Worm (Caenorhabditis elegans) whole organism, L4 larva: ENCODE results near the gene C44H9.6.
A peak's percentile ranks its signal among the peaks of the same experiment; 100 is the strongest.

Experiments used
- D1046.2 ChIP-seq: fragments of 200-800 bp; sonication (Bioruptor generic); IDR thresholded peaks from 2 replicates; pipeline ENCODE4 v1.3.6; 2022; ENCODE audit warnings: missing genetic modification characterization, missing compliant biosample characterization
- F26F4.8 ChIP-seq: fragments of 200-800 bp; sonication (Bioruptor generic); conservative IDR thresholded peaks from 2 replicates; pipeline ENCODE4 v1.3.6; 2022; ENCODE audit warnings: missing genetic modification characterization, missing compliant biosample characterization
- F49E8.2 ChIP-seq: sonication (generic microtip); optimal IDR thresholded peaks from 2 replicates; lab custom pipeline; 2016; ENCODE audit warnings: missing compliant biosample characterization, mild to moderate bottlenecking, missing genetic modification characterization, borderline replicate concordance
- Y105C5A.15 ChIP-seq: fragments of 200-800 bp; sonication (Bioruptor generic); IDR thresholded peaks from 2 replicates; pipeline ENCODE4 v1.3.6; 2022; ENCODE audit warnings: missing genetic modification characterization, missing compliant biosample characterization
- Y75B8A.6 ChIP-seq: fragments of 200-800 bp; sonication (Bioruptor generic); IDR thresholded peaks from 2 replicates; pipeline ENCODE4 v1.3.6; 2022; ENCODE audit warnings: missing genetic modification reagents, missing genetic modification characterization, missing compliant biosample characterization
- aha-1 ChIP-seq: fragments of 150-350 bp; peaks from one replicate; lab custom pipeline; 2014; ENCODE audit warnings: missing biosample characterization, missing genetic modification characterization
- ces-1 ChIP-seq: fragments of 150-350 bp; sonication (generic microtip); optimal IDR thresholded peaks from 4 replicates; lab custom pipeline; 2014; ENCODE audit warnings: missing biosample characterization, missing genetic modification reagents, missing genetic modification characterization
- daf-16 ChIP-seq, 3 experiments: sonication (generic microtip); optimal IDR thresholded peaks; 2 replicates each; lab custom pipeline; 2016 to 2017; ENCODE audit warnings: missing genetic modification characterization in 3 of 3, missing genetic modification reagents in 3 of 3, mild to moderate bottlenecking in 2 of 3, missing compliant biosample characterization in 2 of 3, missing biosample characterization in 1 of 3, moderate library complexity in 1 of 3
- daf-8 ChIP-seq: fragments of 200-800 bp; sonication (Bioruptor generic); IDR thresholded peaks from 2 replicates; pipeline ENCODE4 v1.3.6; 2022; ENCODE audit warnings: missing genetic modification characterization, missing compliant biosample characterization
- dmd-8 ChIP-seq: fragments of 200-800 bp; sonication (Bioruptor generic); IDR thresholded peaks from 2 replicates; pipeline ENCODE4 v1.3.6; 2022; ENCODE audit warnings: missing genetic modification characterization, missing compliant biosample characterization
- dpl-1 ChIP-seq: fragments of 150-350 bp; optimal IDR thresholded peaks from 2 replicates; lab custom pipeline; 2014; ENCODE audit warnings: missing biosample characterization, missing genetic modification reagents, missing genetic modification characterization
- dve-1 ChIP-seq: sonication (generic microtip); optimal IDR thresholded peaks from 2 replicates; lab custom pipeline; 2017; ENCODE audit warnings: antibody characterized with exemption, mild to moderate bottlenecking, missing genetic modification characterization, missing compliant biosample characterization; ENCODE audit not compliant: insufficient read depth
- fos-1 ChIP-seq: fragments of 150-350 bp; optimal IDR thresholded peaks from 2 replicates; lab custom pipeline; 2014; ENCODE audit warnings: missing biosample characterization, missing genetic modification characterization
- hif-1 ChIP-seq, 2 experiments: sonication (generic microtip); optimal IDR thresholded peaks; 2 replicates each; lab custom pipeline; 2016 to 2017; ENCODE audit warnings: missing compliant biosample characterization in 2 of 2, missing genetic modification characterization in 2 of 2, missing genetic modification reagents in 2 of 2, missing genotype in 2 of 2, mild to moderate bottlenecking in 1 of 2
- jun-1 ChIP-seq: fragments of 150-350 bp; optimal IDR thresholded peaks from 2 replicates; lab custom pipeline; 2014; ENCODE audit warnings: missing biosample characterization, missing genetic modification reagents, missing genetic modification characterization
- lin-1 ChIP-seq: fragments of 200-800 bp; sonication (Bioruptor generic); IDR thresholded peaks from 2 replicates; pipeline ENCODE4 v1.3.6; 2022; ENCODE audit warnings: missing genetic modification reagents, missing genetic modification characterization, missing compliant biosample characterization
- lin-13 ChIP-seq: fragments of 150-350 bp; optimal IDR thresholded peaks from 2 replicates; lab custom pipeline; 2014; ENCODE audit warnings: missing biosample characterization, missing genetic modification reagents, missing genetic modification characterization
- lin-39 ChIP-seq: fragments of 150-350 bp; optimal IDR thresholded peaks from 2 replicates; lab custom pipeline; 2014; ENCODE audit warnings: missing biosample characterization, missing genetic modification reagents, missing genetic modification characterization
- lir-3 ChIP-seq: sonication (generic microtip); optimal IDR thresholded peaks from 2 replicates; lab custom pipeline; 2016; ENCODE audit warnings: mild to moderate bottlenecking, missing genetic modification characterization, missing compliant biosample characterization
- madf-9 ChIP-seq: fragments of 200-800 bp; sonication (Bioruptor generic); conservative IDR thresholded peaks from 2 replicates; pipeline ENCODE4 v1.3.6; 2022; ENCODE audit warnings: missing genetic modification reagents, missing genetic modification characterization, missing compliant biosample characterization
- mdl-1 ChIP-seq, 2 experiments: fragments of 150-350 bp in 1 of 2; sonication (generic microtip) in 1 of 2; optimal IDR thresholded peaks; 2 replicates each; lab custom pipeline; 2014 to 2017; ENCODE audit warnings: missing biosample characterization in 2 of 2, missing genetic modification characterization in 2 of 2
- mep-1 ChIP-seq: fragments of 150-350 bp; sonication (generic microtip); optimal IDR thresholded peaks from 3 replicates; lab custom pipeline; 2014; ENCODE audit warnings: missing biosample characterization, missing genetic modification characterization
- nhr-11 ChIP-seq: fragments of 150-350 bp; optimal IDR thresholded peaks from 2 replicates; lab custom pipeline; 2014; ENCODE audit warnings: missing biosample characterization, missing genetic modification characterization
- nhr-28 ChIP-seq: fragments of 150-350 bp; optimal IDR thresholded peaks from 2 replicates; lab custom pipeline; 2014; ENCODE audit warnings: missing biosample characterization, missing genetic modification characterization
- nhr-77 ChIP-seq: fragments of 150-350 bp; optimal IDR thresholded peaks from 2 replicates; lab custom pipeline; 2014; ENCODE audit warnings: missing biosample characterization, missing genetic modification characterization
- php-3 ChIP-seq: fragments of 200-800 bp; sonication (Bioruptor generic); IDR thresholded peaks from 2 replicates; pipeline ENCODE4 v1.3.6; 2022; ENCODE audit warnings: missing genetic modification reagents, missing genetic modification characterization, missing compliant biosample characterization
- pqm-1 ChIP-seq: sonication (generic microtip); optimal IDR thresholded peaks from 2 replicates; lab custom pipeline; 2017; ENCODE audit warnings: missing biosample characterization, missing genetic modification characterization
- sdz-12 ChIP-seq: fragments of 200-800 bp; sonication (Bioruptor generic); optimal IDR thresholded peaks from 2 replicates; lab custom pipeline; 2018; ENCODE audit warnings: mild to moderate bottlenecking, missing genetic modification characterization, missing compliant biosample characterization
- spr-1 ChIP-seq: sonication (generic microtip); optimal IDR thresholded peaks from 2 replicates; lab custom pipeline; 2016; ENCODE audit warnings: mild to moderate bottlenecking, missing genetic modification characterization, missing compliant biosample characterization
- tag-97 ChIP-seq: fragments of 200-800 bp; sonication (Bioruptor generic); IDR thresholded peaks from 2 replicates; pipeline ENCODE4 v1.3.6; 2022; ENCODE audit warnings: missing genetic modification characterization, missing compliant biosample characterization
- unc-62 ChIP-seq, 3 experiments: fragments of 150-350 bp in 1 of 3; sonication (generic microtip); optimal IDR thresholded peaks in 2 of 3; peaks in 1 of 3; 1 replicate in 1 of 3; 2 replicates in 2 of 3; lab custom pipeline; 2014 to 2017; ENCODE audit warnings: missing biosample characterization in 3 of 3, missing genetic modification characterization in 3 of 3, missing genetic modification reagents in 3 of 3, missing genotype in 1 of 3
- vab-7 ChIP-seq: fragments of 200-800 bp; sonication (Bioruptor generic); IDR thresholded peaks from 2 replicates; pipeline ENCODE4 v1.3.6; 2022; ENCODE audit warnings: missing genetic modification reagents, missing genetic modification characterization, missing compliant biosample characterization
- zag-1 ChIP-seq: fragments of 150-350 bp; optimal IDR thresholded peaks from 2 replicates; lab custom pipeline; 2014; ENCODE audit warnings: missing biosample characterization, missing genetic modification characterization
- zfp-3 ChIP-seq: fragments of 200-800 bp; sonication (Bioruptor generic); conservative IDR thresholded peaks from 2 replicates; pipeline ENCODE4 v1.3.6; 2022; ENCODE audit warnings: missing genetic modification reagents, missing genetic modification characterization, missing compliant biosample characterization
- zip-2 ChIP-seq: fragments of 150-350 bp; optimal IDR thresholded peaks from 2 replicates; lab custom pipeline; 2014; ENCODE audit warnings: missing biosample characterization, missing genetic modification characterization
- ztf-11 ChIP-seq: fragments of 150-350 bp; optimal IDR thresholded peaks from 2 replicates; lab custom pipeline; 2014; ENCODE audit warnings: missing biosample characterization, missing genetic modification characterization

The C44H9.6 gene

DNA sequence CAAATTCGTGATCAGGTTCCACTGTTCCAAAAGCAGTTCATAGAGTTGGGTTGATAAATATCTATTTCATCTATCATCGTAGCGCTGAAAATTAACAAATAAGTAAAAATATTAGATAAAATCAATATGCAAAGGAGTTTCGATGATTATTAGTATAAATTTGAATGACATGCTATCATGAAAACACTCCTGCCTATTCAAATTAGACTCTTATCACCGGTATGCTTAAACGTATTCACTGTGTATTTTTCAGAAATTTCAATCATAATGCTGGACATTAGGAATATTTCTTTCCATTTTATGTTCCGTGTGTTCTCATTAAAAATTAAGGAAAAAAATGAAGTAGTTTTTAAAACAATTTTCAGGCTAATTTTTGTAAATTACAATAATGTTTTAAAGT, at the start of gene C44H9.6:
C44H9.6 (minus strand) TSS at position 101 of the 400 bp plus-strand sequence.
- TF ChIP-seq daf-16 (GFP tag; optimal IDR thresholded peaks at IDR 0.05; lab: Kevin White, UChicago) (no peak), daf-16 (tag; optimal IDR thresholded peaks at IDR 0.05; lab: Kevin White, UChicago) (peak; percentile 47), mdl-1 (tag; optimal IDR thresholded peaks at IDR 0.05; lab: Kevin White, UChicago) (no peak), hif-1 (tag; optimal IDR thresholded peaks at IDR 0.05; lab: Kevin White, UChicago) (no peak), zag-1 (tag; lab: Kevin White, UChicago) (no peak), dve-1 (peak; percentile 14)

DNA sequence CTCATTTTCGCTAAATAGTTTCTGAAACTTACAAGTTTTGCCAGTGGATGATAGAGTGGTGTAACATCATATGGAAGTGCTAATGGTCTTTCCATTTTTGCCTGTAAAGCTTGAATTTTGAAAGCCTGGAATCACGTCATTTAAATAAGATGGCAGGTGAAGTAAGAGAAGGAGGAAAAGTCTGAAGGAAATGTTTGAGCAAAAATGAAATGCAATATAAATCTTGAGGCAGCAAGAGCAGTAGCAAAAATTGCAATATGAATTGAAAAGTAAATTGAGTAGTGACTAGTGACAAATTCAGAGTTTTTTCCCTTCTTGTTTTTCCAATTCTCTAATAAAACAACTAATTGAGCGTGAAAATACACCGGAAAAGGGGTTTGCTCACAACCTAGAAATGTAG, 40.7 kb upstream of the C44H9.6 start, which contains the start of gene glb-24:
glb-24 (minus strand) TSS at position 101 of the 400 bp plus-strand sequence.
- TF ChIP-seq dmd-8 (GFP tag; lab: Robert Waterston, UW) (no peak), madf-9 (GFP tag; lab: Robert Waterston, UW) (no peak), php-3 (GFP tag; lab: Robert Waterston, UW) (no peak), nhr-28 (tag; lab: Kevin White, UChicago) (no peak), lir-3 (tag; lab: Kevin White, UChicago) (no peak), F26F4.8 (GFP tag; lab: Robert Waterston, UW) (no peak), spr-1 (tag; lab: Kevin White, UChicago) (no peak), mep-1 (tag; lab: Kevin White, UChicago) (no peak), zip-2 (no peak), lin-39 (tag; lab: Kevin White, UChicago) (no peak), sdz-12 (GFP tag; lab: Kevin White, UChicago) (no peak), dpl-1 (GFP tag; lab: Kevin White, UChicago) (no peak), zfp-3 (no peak), unc-62 (GFP tag; optimal IDR thresholded peaks at IDR 0.05 in 1 of 2; lab: Kevin White, UChicago) (no peak), unc-62 (tag; optimal IDR thresholded peaks at IDR 0.05; lab: Kevin White, UChicago) (no peak), jun-1 (no peak), lin-1 (no peak), tag-97 (no peak)

DNA sequence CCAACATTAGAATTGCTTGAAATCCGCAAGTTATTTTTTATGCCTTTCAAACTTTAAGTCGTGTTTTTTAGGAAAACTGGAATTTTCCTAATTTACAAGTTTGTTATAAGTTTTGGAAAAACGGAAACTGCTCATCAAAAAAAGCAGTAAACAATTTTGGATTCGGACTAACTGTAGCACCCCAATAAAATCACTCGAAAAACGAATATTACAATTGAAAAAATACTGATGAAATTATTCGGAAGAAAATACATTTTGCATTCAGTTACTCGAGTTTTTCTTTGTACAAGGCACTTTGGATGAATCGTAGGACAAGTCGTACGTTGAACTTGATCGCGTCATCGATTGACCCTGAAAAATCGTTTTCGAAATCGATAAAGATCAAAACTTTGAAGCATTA, 37.2 kb upstream of the C44H9.6 start:
- TF ChIP-seq zip-2: peak; percentile 5
- TF ChIP-seq nhr-11 (tag; lab: Kevin White, UChicago): no peak
- no peak for TF ChIP-seq vab-7 (GFP tag; lab: Robert Waterston, UW)
- peak; percentile 80 for TF ChIP-seq aha-1
- TF ChIP-seq Y105C5A.15: no peak
- TF ChIP-seq D1046.2 (GFP tag; lab: Robert Waterston, UW): no peak
- TF ChIP-seq ztf-11 (tag; lab: Kevin White, UChicago): no peak
- TF ChIP-seq nhr-77 (tag; lab: Kevin White, UChicago): no peak
- TF ChIP-seq fos-1 (tag; lab: Kevin White, UChicago): no peak
- no peak for TF ChIP-seq lin-13 (GFP tag; lab: Kevin White, UChicago)
- TF ChIP-seq Y75B8A.6 (GFP tag; lab: Robert Waterston, UW): no peak

- TF ChIP-seq ces-1 (GFP tag; lab: Kevin White, UChicago): no peak
- TF ChIP-seq hif-1 (tag; optimal IDR thresholded peaks at IDR 0.05; lab: Kevin White, UChicago): no peak
- TF ChIP-seq daf-8 (GFP tag; lab: Robert Waterston, UW): no peak
- no peak for TF ChIP-seq pqm-1 (tag; lab: Kevin White, UChicago)
- TF ChIP-seq aha-1: peak; percentile 87
- TF ChIP-seq F49E8.2: no peak
These were observed 36.2 kb upstream of the C44H9.6 start for ce11 chrV:12881396-12881795.
